Worm (Caenorhabditis elegans): ENCODE results near the gene Y9C2UA.1.

DNA sequence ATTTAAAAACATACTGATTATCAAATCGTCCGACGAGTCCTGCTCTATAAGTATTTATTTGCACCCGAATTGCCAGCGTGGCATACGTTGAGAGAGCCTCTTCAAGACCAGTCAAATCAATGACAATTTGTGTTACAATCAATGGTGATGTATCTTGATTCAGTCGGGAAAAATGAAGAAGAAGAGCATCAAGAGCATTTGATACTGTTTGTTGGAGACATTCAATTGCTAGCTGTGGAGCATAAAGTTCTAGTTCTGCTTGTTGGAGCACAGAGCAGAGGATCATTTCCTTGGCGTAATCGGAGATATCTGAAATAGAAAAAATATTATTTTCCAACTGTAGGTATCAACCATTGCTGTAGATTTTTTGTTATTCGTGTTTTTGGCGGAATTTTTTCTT, 34.0 kb downstream of the Y9C2UA.1 start:
- TF ChIP-seq unc-62 (GFP tag; optimal IDR thresholded peaks at IDR 0.05 in 1 of 2) (peak in 1 of 2 experiments; percentile 94), unc-62 (tag; optimal IDR thresholded peaks at IDR 0.05) (no peak), nhr-6 (tag; optimal IDR thresholded peaks at IDR 0.05) (no peak), jun-1 (tag; optimal IDR thresholded peaks at IDR 0.05) (no peak), lin-1 (GFP tag; IDR thresholded peaks at IDR 0.05) (no peak), saeg-2 (GFP tag; IDR thresholded peaks at IDR 0.05) (no peak), nhr-28 (tag; optimal IDR thresholded peaks at IDR 0.05) (no peak), D1046.2 (GFP tag; IDR thresholded peaks at IDR 0.05) (no peak), pha-4 (GFP tag; IDR thresholded peaks at IDR 0.05) (no peak), pha-4 (tag; optimal IDR thresholded peaks at IDR 0.05) (no peak), nhr-25 (tag; optimal IDR thresholded peaks at IDR 0.05; ENCODE audit: borderline replicate concordance, insufficient read depth) (no peak), fos-1 (tag; optimal IDR thresholded peaks at IDR 0.05) (no peak), aly-2 (tag; optimal IDR thresholded peaks at IDR 0.05) (no peak), ceh-20 (GFP tag; IDR thresholded peaks at IDR 0.05) (no peak), lin-13 (GFP tag; optimal IDR thresholded peaks at IDR 0.05) (no peak), vab-7 (GFP tag; IDR thresholded peaks at IDR 0.05) (no peak)
